Fruit fly (Drosophila melanogaster) whole organism, prepupa: ENCODE data around the gene Patr-1.

Experiments
- CG16779 ChIP-seq: fragments of 200-800 bp; sonication (Bioruptor generic); optimal IDR thresholded peaks from 3 replicates; lab custom pipeline; 2017; ENCODE audit warnings: missing biosample characterization, mild to moderate bottlenecking, missing genetic modification characterization
- CG31627 ChIP-seq: fragments of 200-800 bp; sonication (Bioruptor generic); optimal IDR thresholded peaks from 3 replicates; lab custom pipeline; 2016; ENCODE audit warnings: missing biosample characterization, missing genetic modification characterization
- CG4318 ChIP-seq: fragments of 200-800 bp; sonication (Bioruptor generic); optimal IDR thresholded peaks from 3 replicates; lab custom pipeline; 2017; ENCODE audit warnings: missing biosample characterization, mild to moderate bottlenecking, missing genetic modification characterization
- Gug ChIP-seq: fragments of 200-800 bp; sonication (Bioruptor generic); IDR thresholded peaks from 2 replicates; pipeline ENCODE4 v1.3.6; 2022; ENCODE audit warnings: missing biosample characterization, missing genetic modification characterization
- Hr39 ChIP-seq: fragments of 200-800 bp; sonication (Bioruptor generic); optimal IDR thresholded peaks from 2 replicates; lab custom pipeline; 2016; ENCODE audit warnings: missing biosample characterization, missing genetic modification characterization
- OdsH ChIP-seq: fragments of 200-800 bp; sonication (Bioruptor generic); optimal IDR thresholded peaks from 3 replicates; lab custom pipeline; 2016; ENCODE audit warnings: missing biosample characterization, missing genetic modification characterization
- Sox102F ChIP-seq: fragments of 200-800 bp; sonication (Bioruptor generic); optimal IDR thresholded peaks from 2 replicates; lab custom pipeline; 2016; ENCODE audit warnings: missing biosample characterization, mild to moderate bottlenecking, missing genetic modification characterization
- dac ChIP-seq: fragments of 200-800 bp; sonication (Bioruptor generic); optimal IDR thresholded peaks from 2 replicates; lab custom pipeline; 2017; ENCODE audit warnings: missing biosample characterization, mild to moderate bottlenecking, missing genetic modification characterization
- fd59A ChIP-seq: fragments of 200-800 bp; sonication (Bioruptor generic); optimal IDR thresholded peaks from 2 replicates; lab custom pipeline; 2017; ENCODE audit warnings: missing biosample characterization, mild to moderate bottlenecking, missing genetic modification characterization, missing genetic modification reagents
- ss ChIP-seq, 2 experiments: fragments of 200-800 bp; sonication (Bioruptor generic); optimal IDR thresholded peaks; 2 replicates in 1 of 2; 3 replicates in 1 of 2; lab custom pipeline; 2017 to 2018; ENCODE audit warnings: mild to moderate bottlenecking in 2 of 2, missing biosample characterization in 2 of 2, missing genetic modification characterization in 2 of 2, moderate library complexity in 1 of 2

- TF ChIP-seq CG16779 (tag; lab: Kevin White, UChicago) (no peak), fd59A (no peak), CG31627 (GFP tag; lab: Kevin White, UChicago) (no peak), Sox102F (no peak), ss (GFP tag; optimal IDR thresholded peaks at IDR 0.05; lab: Kevin White, UChicago) (no peak), dac (GFP tag; lab: Kevin White, UChicago) (no peak), CG4318 (GFP tag; lab: Kevin White, UChicago) (no peak), Hr39 (GFP tag; lab: Kevin White, UChicago) (no peak), OdsH (GFP tag; lab: Kevin White, UChicago) (no peak), Gug (GFP tag; lab: Robert Waterston, UW) (no peak)
Measured at dm6 chr3R:17067721-17068120, 24.4 kb downstream of the Patr-1 start.
